Fruit fly (Drosophila melanogaster) whole organism, embryonic: ENCODE results near the gene CG31926.

ENCODE experiments used
- Ada2b ChIP-seq: fragments of 200-800 bp; sonication (Bioruptor generic); IDR thresholded peaks from 2 replicates; pipeline ENCODE4 v1.3.6; 2022; ENCODE audit warnings: missing biosample characterization, missing genetic modification characterization
- BtbVII ChIP-seq: fragments of 200-800 bp; sonication (Bioruptor generic); optimal IDR thresholded peaks from 3 replicates; lab custom pipeline; 2017; ENCODE audit warnings: missing biosample characterization, mild to moderate bottlenecking, missing genetic modification characterization
- CG10654 ChIP-seq: fragments of 200-800 bp; sonication (Bioruptor generic); optimal IDR thresholded peaks from 2 replicates; lab custom pipeline; 2016; ENCODE audit warnings: missing biosample characterization, missing genetic modification characterization
- CG11560 ChIP-seq: fragments of 200-800 bp; sonication (Bioruptor generic); IDR thresholded peaks from 3 replicates; pipeline ENCODE4 v1.3.6; 2022; ENCODE audit warnings: missing biosample characterization, missing genetic modification characterization
- CG12155 ChIP-seq: fragments of 200-800 bp; sonication (Bioruptor generic); optimal IDR thresholded peaks from 3 replicates; lab custom pipeline; 2016; ENCODE audit warnings: missing biosample characterization, missing genetic modification characterization
- CG13424 ChIP-seq: fragments of 200-800 bp; sonication (Bioruptor generic); optimal IDR thresholded peaks from 2 replicates; lab custom pipeline; 2019; ENCODE audit warnings: missing biosample characterization, mild to moderate bottlenecking, missing genetic modification characterization, moderate library complexity
- CG15269 ChIP-seq: fragments of 200-800 bp; sonication (Bioruptor generic); optimal IDR thresholded peaks from 2 replicates; lab custom pipeline; 2018; ENCODE audit warnings: missing biosample characterization, mild to moderate bottlenecking, missing genetic modification characterization, moderate library complexity
- CG15479 ChIP-seq: fragments of 200-800 bp; sonication (Bioruptor generic); optimal IDR thresholded peaks from 3 replicates; lab custom pipeline; 2019; ENCODE audit warnings: missing biosample characterization, mild to moderate bottlenecking, missing genetic modification characterization, moderate library complexity
- CG15696 ChIP-seq: fragments of 200-800 bp; sonication (Bioruptor generic); optimal IDR thresholded peaks from 2 replicates; lab custom pipeline; 2019; ENCODE audit warnings: missing biosample characterization, mild to moderate bottlenecking, missing genetic modification characterization, moderate library complexity
- CG16815 ChIP-seq: fragments of 200-800 bp; sonication (Bioruptor generic); optimal IDR thresholded peaks from 3 replicates; lab custom pipeline; 2017; ENCODE audit warnings: missing biosample characterization, mild to moderate bottlenecking, missing genetic modification characterization
- CG17186 ChIP-seq: fragments of 200-800 bp; sonication (Bioruptor generic); optimal IDR thresholded peaks from 3 replicates; lab custom pipeline; 2017; ENCODE audit warnings: missing biosample characterization, missing genetic modification reagents, missing genetic modification characterization
- CG17385 ChIP-seq: fragments of 200-800 bp; sonication (Bioruptor generic); optimal IDR thresholded peaks from 3 replicates; lab custom pipeline; 2018; ENCODE audit warnings: missing biosample characterization, mild to moderate bottlenecking, missing genetic modification characterization
- CG17568 ChIP-seq: fragments of 200-800 bp; sonication (Bioruptor generic); optimal IDR thresholded peaks from 2 replicates; lab custom pipeline; 2018; ENCODE audit warnings: missing biosample characterization, mild to moderate bottlenecking, missing genetic modification characterization, moderate library complexity
- CG31365 ChIP-seq: fragments of 200-800 bp; sonication (Bioruptor generic); optimal IDR thresholded peaks from 2 replicates; lab custom pipeline; 2018; ENCODE audit warnings: missing biosample characterization, mild to moderate bottlenecking, missing genetic modification characterization
- CG6791 ChIP-seq: fragments of 200-800 bp; sonication (Bioruptor generic); IDR thresholded peaks from 3 replicates; pipeline ENCODE4 v1.3.6; 2022; ENCODE audit warnings: missing biosample characterization, missing genetic modification characterization; ENCODE audit not compliant: partially characterized antibody
- CG6813 ChIP-seq: fragments of 200-800 bp; sonication (Bioruptor generic); optimal IDR thresholded peaks from 2 replicates; lab custom pipeline; 2017; ENCODE audit warnings: missing biosample characterization, missing genetic modification characterization, mild to moderate bottlenecking, moderate library complexity, missing genetic modification reagents
- CG7839 ChIP-seq: fragments of 200-800 bp; sonication (Bioruptor generic); optimal IDR thresholded peaks from 3 replicates; lab custom pipeline; 2018; ENCODE audit warnings: missing biosample characterization, mild to moderate bottlenecking, missing genetic modification characterization, moderate library complexity
- CG9437 ChIP-seq: fragments of 200-800 bp; sonication (Bioruptor generic); optimal IDR thresholded peaks from 2 replicates; lab custom pipeline; 2018; ENCODE audit warnings: missing biosample characterization, mild to moderate bottlenecking, missing genetic modification characterization
- CG9876 ChIP-seq: fragments of 200-800 bp; sonication (Bioruptor generic); optimal IDR thresholded peaks from 2 replicates; lab custom pipeline; 2016; ENCODE audit warnings: missing biosample characterization, missing genetic modification characterization
- CkIIα-i1 ChIP-seq: fragments of 200-800 bp; sonication (Bioruptor generic); IDR thresholded peaks from 2 replicates; pipeline ENCODE4 v1.3.6; 2022; ENCODE audit warnings: missing biosample characterization, missing genetic modification characterization
- D19A ChIP-seq: fragments of 200-800 bp; optimal IDR thresholded peaks from 3 replicates; lab custom pipeline; 2019; ENCODE audit warnings: missing biosample characterization, mild to moderate bottlenecking, missing genetic modification characterization, moderate library complexity
- HLH3B ChIP-seq: fragments of 200-800 bp; sonication (Bioruptor generic); IDR thresholded peaks from 2 replicates; pipeline ENCODE4 v1.3.6; 2022; ENCODE audit warnings: missing biosample characterization, missing genetic modification characterization
- HmgZ ChIP-seq: fragments of 200-800 bp; sonication (Bioruptor generic); optimal IDR thresholded peaks from 2 replicates; lab custom pipeline; 2018; ENCODE audit warnings: missing biosample characterization, mild to moderate bottlenecking, missing genetic modification characterization
- Hr51 ChIP-seq, 2 experiments: fragments of 200-800 bp; sonication (Bioruptor generic); optimal IDR thresholded peaks; 2 replicates in 1 of 2; 3 replicates in 1 of 2; lab custom pipeline; 2016 to 2018; ENCODE audit warnings: missing biosample characterization in 2 of 2, missing genetic modification characterization in 2 of 2, mild to moderate bottlenecking in 1 of 2, moderate library complexity in 1 of 2
- Mad ChIP-seq: fragments of 200-800 bp; sonication (Bioruptor generic); optimal IDR thresholded peaks from 2 replicates; lab custom pipeline; 2016; ENCODE audit warnings: missing biosample characterization, missing genetic modification characterization
- Med ChIP-seq: fragments of 200-800 bp; sonication (Bioruptor generic); peaks from one replicate; lab custom pipeline; 2016; ENCODE audit warnings: missing biosample characterization, missing genetic modification characterization, mild to moderate bottlenecking, inconsistent platforms, moderate library complexity
- Myb ChIP-seq: fragments of 200-800 bp; sonication (Bioruptor generic); optimal IDR thresholded peaks from 2 replicates; lab custom pipeline; 2016; ENCODE audit warnings: missing biosample characterization, missing genetic modification characterization
- Rfx ChIP-seq: fragments of 200-800 bp; sonication (Bioruptor generic); IDR thresholded peaks from 2 replicates; pipeline ENCODE4 v1.3.6; 2022; ENCODE audit warnings: missing biosample characterization, missing genetic modification characterization
- Trl ChIP-seq, 3 experiments: fragments of >200 bp in 2 of 3; fragments of 200-800 bp in 1 of 3; sonication (Bioruptor generic) in 1 of 3; optimal IDR thresholded peaks; 2 replicates in 1 of 3; 3 replicates in 2 of 3; lab custom pipeline; 2016 to 2017; ENCODE audit warnings: missing biosample characterization in 1 of 3, missing genetic modification characterization in 1 of 3
- YL-1 ChIP-seq: fragments of 200-800 bp; sonication (Bioruptor generic); optimal IDR thresholded peaks from 3 replicates; lab custom pipeline; 2017; ENCODE audit warnings: missing biosample characterization, mild to moderate bottlenecking, missing genetic modification characterization
- ase ChIP-seq: fragments of 200-800 bp; sonication (Bioruptor generic); IDR thresholded peaks from 3 replicates; pipeline ENCODE4 v1.3.6; 2022; ENCODE audit warnings: missing biosample characterization, missing genetic modification characterization
- ato ChIP-seq: fragments of 200-800 bp; sonication (Bioruptor generic); IDR thresholded peaks from 2 replicates; pipeline ENCODE4 v1.3.6; 2022; ENCODE audit warnings: missing biosample characterization, missing genetic modification characterization; ENCODE audit not compliant: partially characterized antibody
- dati ChIP-seq: fragments of 200-800 bp; sonication (Bioruptor generic); IDR thresholded peaks from 2 replicates; pipeline ENCODE4 v1.3.6; 2022; ENCODE audit warnings: missing biosample characterization, missing genetic modification characterization
- dmrt11E ChIP-seq: fragments of 200-800 bp; sonication (Bioruptor generic); optimal IDR thresholded peaks from 3 replicates; lab custom pipeline; 2018; ENCODE audit warnings: missing biosample characterization, mild to moderate bottlenecking, missing genetic modification characterization, moderate library complexity
- ems ChIP-seq: fragments of 200-800 bp; sonication (Bioruptor generic); optimal IDR thresholded peaks from 3 replicates; lab custom pipeline; 2016; ENCODE audit warnings: missing biosample characterization, missing genetic modification characterization
- fd3F ChIP-seq: fragments of 200-800 bp; sonication (Bioruptor generic); optimal IDR thresholded peaks from 2 replicates; lab custom pipeline; 2018; ENCODE audit warnings: missing biosample characterization, mild to moderate bottlenecking, missing genetic modification characterization, moderate library complexity
- fd64A ChIP-seq: fragments of 200-800 bp; sonication (Bioruptor generic); optimal IDR thresholded peaks from 3 replicates; lab custom pipeline; 2018; ENCODE audit warnings: missing biosample characterization, mild to moderate bottlenecking, missing genetic modification characterization
- fu2 ChIP-seq: fragments of 200-800 bp; sonication (Bioruptor generic); optimal IDR thresholded peaks from 2 replicates; lab custom pipeline; 2016; ENCODE audit warnings: missing biosample characterization, missing genetic modification characterization
- hth ChIP-seq: fragments of >200 bp; optimal IDR thresholded peaks from 2 replicates; lab custom pipeline; 2017; ENCODE audit warnings: inconsistent platforms
- lmd ChIP-seq: fragments of 200-800 bp; sonication (Bioruptor generic); IDR thresholded peaks from 2 replicates; pipeline ENCODE4 v1.3.6; 2022; ENCODE audit warnings: missing biosample characterization, missing genetic modification characterization
- lov ChIP-seq, 2 experiments: fragments of 200-800 bp in 1 of 2; fragments of >200 bp in 1 of 2; sonication (Bioruptor generic) in 1 of 2; IDR thresholded peaks in 1 of 2; optimal IDR thresholded peaks in 1 of 2; 2 replicates in 1 of 2; 3 replicates in 1 of 2; pipeline versions ENCODE4 v1.3.6 to Lab custom; 2017 to 2022; ENCODE audit warnings: missing biosample characterization in 1 of 2, missing genetic modification characterization in 1 of 2
- salm ChIP-seq: fragments of 200-800 bp; sonication (Bioruptor generic); optimal IDR thresholded peaks from 2 replicates; lab custom pipeline; 2018; ENCODE audit warnings: missing biosample characterization, mild to moderate bottlenecking, missing genetic modification characterization
- sens-2 ChIP-seq: fragments of 200-800 bp; sonication (Bioruptor generic); IDR thresholded peaks from 2 replicates; pipeline ENCODE4 v1.3.6; 2022; ENCODE audit warnings: missing biosample characterization, missing genetic modification characterization
- slou ChIP-seq: fragments of 200-800 bp; sonication (Bioruptor generic); optimal IDR thresholded peaks from 3 replicates; lab custom pipeline; 2016; ENCODE audit warnings: missing biosample characterization, missing genetic modification characterization
- sob ChIP-seq: fragments of 200-800 bp; sonication (Bioruptor generic); IDR thresholded peaks from 2 replicates; pipeline ENCODE4 v1.3.6; 2022; ENCODE audit warnings: missing biosample characterization, missing genetic modification characterization
- ttk ChIP-seq: fragments of 200-800 bp; sonication (Bioruptor generic); IDR thresholded peaks from 2 replicates; pipeline ENCODE4 v2.1.2; 2022; ENCODE audit warnings: missing biosample characterization, missing genetic modification characterization
- zf30C ChIP-seq: fragments of 200-800 bp; sonication (Bioruptor generic); optimal IDR thresholded peaks from 3 replicates; lab custom pipeline; 2018; ENCODE audit warnings: missing biosample characterization, mild to moderate bottlenecking, missing genetic modification characterization
- zfh1 ChIP-seq: fragments of 200-800 bp; sonication (Bioruptor generic); IDR thresholded peaks from 3 replicates; pipeline ENCODE4 v1.3.6; 2022; ENCODE audit warnings: missing biosample characterization, missing genetic modification characterization
- zfh2 ChIP-seq: fragments of 200-800 bp; sonication (Bioruptor generic); optimal IDR thresholded peaks from 2 replicates; lab custom pipeline; 2016; ENCODE audit warnings: missing biosample characterization, missing genetic modification characterization

The CG31926 gene

DNA sequence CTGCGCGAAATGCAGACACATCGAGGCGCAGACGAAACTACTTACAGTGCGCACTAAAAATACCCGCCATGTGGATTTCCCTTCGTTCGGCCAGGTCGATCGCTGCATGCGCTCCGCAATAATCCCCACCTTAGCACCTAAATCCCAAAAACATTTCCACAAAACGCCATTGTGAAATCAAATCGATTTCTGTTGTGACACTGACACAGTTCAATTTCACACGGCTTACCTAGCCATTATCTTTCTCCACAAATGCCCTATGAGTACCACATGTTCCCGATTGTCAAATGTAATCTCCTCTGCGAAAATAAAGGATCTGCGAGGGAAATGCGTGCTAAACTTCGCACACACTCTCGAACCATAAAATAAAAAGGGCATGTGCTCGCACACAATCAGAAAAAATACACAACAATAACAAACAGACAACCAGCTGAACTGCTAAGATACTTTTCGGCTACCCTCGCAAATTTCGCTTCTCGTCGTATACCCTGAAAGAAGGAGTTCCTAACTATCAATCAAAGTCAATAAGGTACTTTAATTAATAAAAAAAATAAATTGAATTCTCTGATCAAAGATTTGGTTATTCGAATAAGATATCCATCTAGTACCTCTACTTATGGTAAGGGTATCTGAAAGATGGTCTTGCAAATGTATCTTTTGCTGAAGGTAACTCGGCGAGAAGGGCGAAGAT is 9.1 kb upstream of the CG31926 start (continued):
- TF ChIP-seq ase (GFP tag; lab: Robert Waterston, UW) (no peak), fd64A (GFP tag; lab: Kevin White, UChicago) (no peak), Hr51 (GFP tag; optimal IDR thresholded peaks at IDR 0.05; lab: Kevin White, UChicago) (no peak), CG11560 (tag; lab: Robert Waterston, UW) (no peak), CG17186 (peak; percentile 5), D19A (tag; lab: Kevin White, UChicago) (peak; percentile 83), fu2 (GFP tag; lab: Kevin White, UChicago) (no peak), CG9437 (GFP tag; lab: Kevin White, UChicago) (no peak), CG9876 (GFP tag; lab: Kevin White, UChicago) (no peak), CG15479 (GFP tag; lab: Kevin White, UChicago) (peak; percentile 40), Med (peak; percentile 61), zfh2 (no peak), CG10654 (GFP tag; lab: Kevin White, UChicago) (no peak), CG6791 (GFP tag; lab: Robert Waterston, UW) (no peak), sob (GFP tag; lab: Robert Waterston, UW) (no peak), Rfx (GFP tag; lab: Robert Waterston, UW) (no peak), ems (no peak), lov (optimal IDR thresholded peaks at IDR 0.05; lab: Kevin White, UChicago) (no peak), lov (GFP tag; IDR thresholded peaks at IDR 0.05; lab: Robert Waterston, UW) (no peak), sens-2 (GFP tag; lab: Robert Waterston, UW) (no peak), CG13424 (tag; lab: Kevin White, UChicago) (no peak), CG12155 (no peak), HLH3B (GFP tag; lab: Robert Waterston, UW) (no peak), ttk (GFP tag; lab: Robert Waterston, UW) (peak; percentile 28; the same call in 1 of the 2 replicates), zf30C (GFP tag; lab: Kevin White, UChicago) (no peak), fd3F (GFP tag; lab: Kevin White, UChicago) (no peak), hth (no peak), CG17568 (GFP tag; lab: Kevin White, UChicago) (no peak), HmgZ (tag; lab: Kevin White, UChicago) (no peak), CG17385 (no peak), slou (GFP tag; lab: Kevin White, UChicago) (no peak), Ada2b (GFP tag; lab: Robert Waterston, UW) (no peak), CG16815 (GFP tag; lab: Kevin White, UChicago) (no peak), dmrt11E (tag; lab: Kevin White, UChicago) (no peak), Myb (no peak), CG6813 (GFP tag; lab: Kevin White, UChicago) (no peak), zfh1 (GFP tag; lab: Robert Waterston, UW) (no peak), lmd (GFP tag; lab: Robert Waterston, UW) (peak; percentile 39; the same call in 1 of the 2 replicates), ato (GFP tag; lab: Robert Waterston, UW) (no peak), CG31365 (tag; lab: Kevin White, UChicago) (no peak), dati (no peak), BtbVII (GFP tag; lab: Kevin White, UChicago) (no peak), CG15269 (tag; lab: Kevin White, UChicago) (no peak), Trl (optimal IDR thresholded peaks at IDR 0.05; lab: Kevin White, UChicago) (no peak), Trl (GFP tag; optimal IDR thresholded peaks at IDR 0.05; lab: Kevin White, UChicago) (no peak), CG7839 (tag; lab: Kevin White, UChicago) (no peak), Mad (no peak), CkIIα-i1 (no peak), CG15696 (tag; lab: Kevin White, UChicago) (no peak), YL-1 (GFP tag; lab: Kevin White, UChicago) (no peak), salm (tag; lab: Kevin White, UChicago) (no peak)
